Fruit fly (Drosophila melanogaster) S2 (cell line): ENCODE measurements around the gene Ubc2.

Experiments used
- CG8478 ChIP-seq: fragments of >200 bp; optimal IDR thresholded peaks from 2 replicates; lab custom pipeline; 2018
- CTCF ChIP-seq, 2 experiments: fragments of >200 bp; optimal IDR thresholded peaks; 2 replicates each; lab custom pipeline; 2018

- TF ChIP-seq CTCF (optimal IDR thresholded peaks at IDR 0.05; lab: Kevin White, UChicago) = no peak
- no peak for TF ChIP-seq CG8478 (lab: Kevin White, UChicago)
These were observed 33.3 kb upstream of the Ubc2 start, which contains the start of gene CG31869 for dm6 chr2L:10800877-10801719.
